Worm (Caenorhabditis elegans) whole organism, L4/young adult: ENCODE results near the gene W02B12.12.

Source experiments
- W03F9.2 ChIP-seq: fragments of 150-350 bp; optimal IDR thresholded peaks from 2 replicates; lab custom pipeline; 2014; ENCODE audit warnings: missing biosample characterization, missing genetic modification characterization
- dao-5 ChIP-seq: sonication (generic microtip); optimal IDR thresholded peaks from 2 replicates; lab custom pipeline; 2016; ENCODE audit warnings: missing genotype, missing genetic modification characterization, moderate library complexity, missing compliant biosample characterization
- him-1 ChIP-seq: sonication (generic microtip); optimal IDR thresholded peaks from 2 replicates; lab custom pipeline; 2016; ENCODE audit warnings: missing genotype, missing genetic modification reagents, missing genetic modification characterization, missing compliant biosample characterization

ce11 chrII:11453639-11454038 lies 25.3 kb downstream of the W02B12.12 start:
- no peak for TF ChIP-seq him-1 (tag; lab: Kevin White, UChicago)
- TF ChIP-seq dao-5 (tag; lab: Kevin White, UChicago) = no peak
- TF ChIP-seq W03F9.2 (tag; lab: Kevin White, UChicago) = no peak
